Fruit fly (Drosophila melanogaster) whole organism, wandering third instar larva: ENCODE results near the gene FucT6.

Experiments used
- Abd-B ChIP-seq: fragments of >200 bp; optimal IDR thresholded peaks from 2 replicates; lab custom pipeline; 2017; ENCODE audit warnings: missing biosample characterization, missing genetic modification characterization
- CG32264 ChIP-seq: fragments of 200-800 bp; sonication (Bioruptor generic); optimal IDR thresholded peaks from 2 replicates; lab custom pipeline; 2016; ENCODE audit warnings: missing biosample characterization, missing genetic modification characterization
- CrebA ChIP-seq: fragments of 200-800 bp; sonication (Bioruptor generic); optimal IDR thresholded peaks from 2 replicates; lab custom pipeline; 2016; ENCODE audit warnings: missing biosample characterization, mild to moderate bottlenecking, missing genetic modification characterization, borderline replicate concordance
- Dfd ChIP-seq: fragments of >200 bp; optimal IDR thresholded peaks from 2 replicates; lab custom pipeline; 2017; ENCODE audit warnings: missing biosample characterization, missing genetic modification characterization
- HLH106 ChIP-seq: fragments of 200-800 bp; optimal IDR thresholded peaks from 3 replicates; lab custom pipeline; 2019; ENCODE audit warnings: missing biosample characterization, mild to moderate bottlenecking, missing genetic modification characterization, moderate library complexity
- Hr78 ChIP-seq: fragments of >200 bp; optimal IDR thresholded peaks from 2 replicates; lab custom pipeline; 2017; ENCODE audit warnings: missing biosample characterization, missing genetic modification characterization
- Hr83 ChIP-seq: fragments of 200-300 bp; sonication (Bioruptor generic); optimal IDR thresholded peaks from 2 replicates; lab custom pipeline; 2016; ENCODE audit warnings: missing biosample characterization, mild to moderate bottlenecking, missing genetic modification characterization, moderate library complexity; ENCODE audit not compliant: poor library complexity, severe bottlenecking
- Jra ChIP-seq: sonication (Bioruptor generic); optimal IDR thresholded peaks from 2 replicates; lab custom pipeline; 2016; ENCODE audit warnings: missing biosample characterization, missing genetic modification characterization
- Myc ChIP-seq: fragments of >200 bp; optimal IDR thresholded peaks from 2 replicates; lab custom pipeline; 2017
- N ChIP-seq: fragments of >200 bp; optimal IDR thresholded peaks from 2 replicates; lab custom pipeline; 2018; ENCODE audit warnings: missing biosample characterization, missing external identifiers, missing genetic modification characterization
- OdsH ChIP-seq: fragments of 200-800 bp; sonication (Bioruptor generic); optimal IDR thresholded peaks from 2 replicates; lab custom pipeline; 2016; ENCODE audit warnings: missing biosample characterization, mild to moderate bottlenecking, missing genetic modification characterization
- Rel ChIP-seq, 2 experiments: fragments of 200-800 bp; sonication (Bioruptor generic) in 1 of 2; optimal IDR thresholded peaks; 2 replicates in 1 of 2; 3 replicates in 1 of 2; lab custom pipeline; 2016 to 2019; ENCODE audit warnings: mild to moderate bottlenecking in 2 of 2, missing biosample characterization in 2 of 2, missing genetic modification characterization in 2 of 2, moderate library complexity in 1 of 2
- Sp1 ChIP-seq: fragments of 200-800 bp; sonication (Bioruptor generic); optimal IDR thresholded peaks from 3 replicates; lab custom pipeline; 2019; ENCODE audit warnings: missing biosample characterization, mild to moderate bottlenecking, missing genetic modification characterization, moderate library complexity
- Vsx2 ChIP-seq: fragments of 200-300, 225-300 bp; sonication (Bioruptor generic); optimal IDR thresholded peaks from 2 replicates; lab custom pipeline; 2018; ENCODE audit warnings: missing biosample characterization, missing genetic modification characterization; ENCODE audit not compliant: partially characterized antibody
- br ChIP-seq: fragments of 200-800 bp; sonication (Bioruptor generic); optimal IDR thresholded peaks from 2 replicates; lab custom pipeline; 2016; ENCODE audit warnings: missing biosample characterization, missing genetic modification characterization
- dl ChIP-seq, 2 experiments: fragments of 175-275, 200-275 bp in 1 of 2; fragments of 200-275 bp in 1 of 2; sonication (Bioruptor generic); optimal IDR thresholded peaks; lab custom pipeline; 2018; ENCODE audit warnings: mild to moderate bottlenecking in 2 of 2, missing biosample characterization in 2 of 2, missing genetic modification characterization in 2 of 2, moderate library complexity in 2 of 2; ENCODE audit not compliant: partially characterized antibody in 2 of 2, insufficient read depth in 1 of 2
- dsf ChIP-seq: sonication (Bioruptor generic); optimal IDR thresholded peaks from 2 replicates; lab custom pipeline; 2016; ENCODE audit warnings: missing biosample characterization, missing genetic modification characterization, borderline replicate concordance
- foxo ChIP-seq, 2 experiments: fragments of 200-800 bp; sonication (Bioruptor generic); optimal IDR thresholded peaks; 2 replicates in 1 of 2; 3 replicates in 1 of 2; lab custom pipeline; 2016 to 2017; ENCODE audit warnings: missing biosample characterization in 2 of 2, missing genetic modification characterization in 2 of 2
- fru ChIP-seq: fragments of 200-800 bp; sonication (Bioruptor generic); optimal IDR thresholded peaks from 3 replicates; lab custom pipeline; 2016; ENCODE audit warnings: missing biosample characterization, mild to moderate bottlenecking, missing genetic modification characterization
- h ChIP-seq: fragments of 200-800 bp; sonication (Bioruptor generic); optimal IDR thresholded peaks from 3 replicates; lab custom pipeline; 2016; ENCODE audit warnings: missing biosample characterization, mild to moderate bottlenecking, missing genetic modification characterization
- jim ChIP-seq: fragments of 175-275, 200-325 bp; sonication (Bioruptor generic); optimal IDR thresholded peaks from 2 replicates; lab custom pipeline; 2016; ENCODE audit warnings: missing biosample characterization, mild to moderate bottlenecking, missing genetic modification characterization
- pan ChIP-seq: fragments of >200 bp; optimal IDR thresholded peaks from 2 replicates; lab custom pipeline; 2017
- psq ChIP-seq: fragments of 200-800 bp; sonication (Bioruptor generic); optimal IDR thresholded peaks from 3 replicates; lab custom pipeline; 2017; ENCODE audit warnings: missing biosample characterization, mild to moderate bottlenecking, missing genetic modification characterization, moderate library complexity
- rgr ChIP-seq: fragments of 200-800 bp; sonication (Bioruptor generic); optimal IDR thresholded peaks from 3 replicates; lab custom pipeline; 2016; ENCODE audit warnings: missing biosample characterization, mild to moderate bottlenecking, missing genetic modification characterization
- sage ChIP-seq: fragments of 200-800 bp; sonication (Bioruptor generic); optimal IDR thresholded peaks from 2 replicates; lab custom pipeline; 2016; ENCODE audit warnings: missing biosample characterization, mild to moderate bottlenecking, missing genetic modification characterization
- sv ChIP-seq: fragments of 200-800 bp; sonication (Bioruptor generic); optimal IDR thresholded peaks from 3 replicates; lab custom pipeline; 2016; ENCODE audit warnings: missing biosample characterization, missing genetic modification characterization
- woc ChIP-seq: sonication (Bioruptor generic); optimal IDR thresholded peaks from 2 replicates; lab custom pipeline; 2016; ENCODE audit warnings: missing biosample characterization, mild to moderate bottlenecking, missing genetic modification characterization

The FucT6 gene

DNA sequence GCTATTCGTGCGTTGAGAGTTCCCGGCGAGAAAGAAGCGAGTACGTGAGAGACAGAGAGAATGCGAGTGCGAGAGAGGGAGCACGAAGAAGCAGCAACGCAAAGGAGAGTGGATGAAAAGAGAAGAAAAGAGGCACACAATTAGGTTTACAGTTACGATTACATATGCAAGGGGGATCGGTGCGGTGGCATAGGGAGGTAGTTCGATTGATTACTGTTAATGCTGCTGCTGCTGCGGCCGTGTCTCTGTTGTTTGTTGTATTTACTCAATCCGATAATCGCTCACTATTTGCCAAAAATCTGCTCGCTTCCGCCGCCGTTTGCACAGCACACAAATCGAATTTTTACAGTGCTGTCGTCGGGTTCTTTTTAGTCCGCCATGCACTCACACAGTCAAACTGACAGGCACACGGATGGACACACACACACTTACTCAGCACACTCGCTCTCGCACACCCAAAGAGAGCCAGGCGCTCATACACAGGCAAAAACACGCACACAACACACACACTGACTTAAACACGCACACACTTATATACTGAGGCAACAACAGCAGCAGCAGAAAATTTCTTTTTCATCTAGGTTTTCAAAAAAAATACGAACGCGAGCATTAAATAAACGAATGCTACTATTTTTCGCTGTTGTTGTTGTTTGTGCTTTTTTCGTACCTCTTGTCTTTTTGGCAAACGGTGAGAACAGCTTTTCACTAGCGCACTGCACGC lies 4.2 kb upstream of the FucT6 start (continued):
- TF ChIP-seq Hr83 (peak; percentile 47), psq (peak; percentile 91), h (peak; percentile 38), Vsx2 (GFP tag; lab: Kevin White, UChicago) (no peak), Hr78 (GFP tag; lab: Kevin White, UChicago) (peak; percentile 48), woc (no peak)
- TF ChIP-seq, all 38 proteins: peak for 12

DNA sequence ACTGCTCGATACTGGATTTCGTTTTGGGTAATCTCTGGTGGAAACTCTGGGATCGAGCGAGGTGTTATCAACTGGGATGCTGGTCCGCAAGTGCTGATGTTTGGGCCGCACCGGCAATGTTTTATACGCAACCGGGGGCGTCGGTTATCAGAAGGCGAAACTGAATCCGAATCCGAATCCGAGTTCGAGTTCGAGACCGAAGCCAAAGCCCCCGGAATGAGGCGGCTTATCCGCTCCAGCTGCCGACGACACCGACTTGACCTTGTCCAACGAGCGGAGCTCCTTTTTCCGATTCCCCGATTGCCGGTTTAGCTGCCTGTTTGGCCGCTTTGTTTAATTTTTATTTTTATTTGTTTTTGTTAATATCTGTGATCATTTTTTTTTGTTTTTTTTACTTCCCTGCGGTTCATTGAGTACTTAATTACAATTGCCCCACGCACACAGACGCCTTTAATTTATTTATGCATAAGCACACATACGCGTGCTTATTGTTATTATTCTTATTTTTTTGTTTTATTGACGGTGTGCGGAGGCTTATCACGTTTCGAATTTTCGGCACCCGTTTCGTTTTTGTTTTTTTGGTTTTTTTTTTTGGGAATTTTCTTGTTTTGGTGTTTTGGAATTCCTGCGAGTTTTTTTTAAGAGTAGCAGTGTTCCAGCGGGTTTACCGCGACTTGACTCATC lies 4.7 kb downstream of the FucT6 start, which contains the start of gene CG2444:
Gene CG2444, minus strand, starts transcription at position 372 of the 684 bp plus-strand sequence.
- peak; percentile 52 for TF ChIP-seq Sp1
- peak; percentile 7 for TF ChIP-seq sage (GFP tag; lab: Kevin White, UChicago)
- no peak for TF ChIP-seq dsf
- TF ChIP-seq CrebA (GFP tag; lab: Kevin White, UChicago): no peak
- TF ChIP-seq foxo (GFP tag; optimal IDR thresholded peaks at IDR 0.05; lab: Kevin White, UChicago): no peak
- TF ChIP-seq Hr83: no peak
- no peak for TF ChIP-seq OdsH (GFP tag; lab: Kevin White, UChicago)
- TF ChIP-seq Rel (GFP tag; optimal IDR thresholded peaks at IDR 0.05; lab: Kevin White, UChicago): peak; percentile 33
- peak; percentile 48 for TF ChIP-seq Rel (tag; optimal IDR thresholded peaks at IDR 0.05; lab: Kevin White, UChicago)
- no peak for TF ChIP-seq sv (GFP tag; lab: Kevin White, UChicago)

DNA sequence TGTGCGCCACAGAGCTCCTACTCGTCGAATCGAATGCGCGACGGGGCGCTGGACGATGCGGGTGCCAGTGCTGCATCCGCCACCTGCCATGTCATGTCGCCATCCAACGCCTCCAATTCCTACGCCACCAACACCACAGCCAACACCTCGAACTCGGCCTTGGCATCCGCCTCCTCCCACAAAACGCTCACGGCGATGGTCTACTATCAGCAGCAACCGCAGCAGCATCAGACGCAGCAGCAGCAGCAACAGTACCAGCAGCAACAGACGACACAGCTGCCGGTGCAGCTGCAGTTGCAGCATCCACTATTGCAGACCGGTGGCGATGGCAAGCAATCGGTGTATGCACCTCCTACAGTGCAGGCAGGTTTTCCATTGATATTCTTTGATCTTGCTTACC lies 9.0 kb downstream of the FucT6 start:
- TF ChIP-seq Dfd (GFP tag; lab: Kevin White, UChicago) (peak; percentile 85), Hr78 (GFP tag; lab: Kevin White, UChicago) (no peak), dl (GFP tag; optimal IDR thresholded peaks at IDR 0.05; lab: Kevin White, UChicago; ENCODE audit: insufficient read depth in 1 of 2, partially characterized antibody in 2 of 2) (no peak)

DNA sequence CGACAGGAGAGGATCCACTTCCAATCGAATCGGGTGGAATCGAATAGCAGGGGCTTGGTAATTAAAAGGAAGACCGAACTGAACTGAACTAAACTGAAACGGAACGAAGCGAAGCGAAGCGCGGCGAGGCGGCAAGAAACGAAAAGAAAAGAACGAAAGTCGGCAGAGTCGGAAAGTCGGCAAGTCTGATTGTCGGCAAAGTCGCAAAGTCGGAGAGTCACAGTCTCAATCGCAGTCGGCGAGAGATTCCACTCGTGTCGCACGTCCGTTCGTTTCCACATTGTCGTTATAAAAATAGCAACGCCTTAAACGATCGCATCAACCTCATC lies 13.9 kb downstream of the FucT6 start:
- TF ChIP-seq HLH106: no peak
- no peak for TF ChIP-seq Dfd (GFP tag; lab: Kevin White, UChicago)
- TF ChIP-seq h: no peak
- TF ChIP-seq Jra (GFP tag; lab: Kevin White, UChicago): no peak
- TF ChIP-seq OdsH (GFP tag; lab: Kevin White, UChicago): no peak
- TF ChIP-seq Rel (GFP tag; optimal IDR thresholded peaks at IDR 0.05; lab: Kevin White, UChicago): no peak
- TF ChIP-seq Rel (tag; optimal IDR thresholded peaks at IDR 0.05; lab: Kevin White, UChicago): no peak
- no peak for TF ChIP-seq psq
- TF ChIP-seq br (GFP tag; lab: Kevin White, UChicago): no peak
- no peak for TF ChIP-seq dl (GFP tag; optimal IDR thresholded peaks at IDR 0.05; lab: Kevin White, UChicago; ENCODE audit: insufficient read depth in 1 of 2, partially characterized antibody in 2 of 2)
- no peak for TF ChIP-seq dsf

DNA sequence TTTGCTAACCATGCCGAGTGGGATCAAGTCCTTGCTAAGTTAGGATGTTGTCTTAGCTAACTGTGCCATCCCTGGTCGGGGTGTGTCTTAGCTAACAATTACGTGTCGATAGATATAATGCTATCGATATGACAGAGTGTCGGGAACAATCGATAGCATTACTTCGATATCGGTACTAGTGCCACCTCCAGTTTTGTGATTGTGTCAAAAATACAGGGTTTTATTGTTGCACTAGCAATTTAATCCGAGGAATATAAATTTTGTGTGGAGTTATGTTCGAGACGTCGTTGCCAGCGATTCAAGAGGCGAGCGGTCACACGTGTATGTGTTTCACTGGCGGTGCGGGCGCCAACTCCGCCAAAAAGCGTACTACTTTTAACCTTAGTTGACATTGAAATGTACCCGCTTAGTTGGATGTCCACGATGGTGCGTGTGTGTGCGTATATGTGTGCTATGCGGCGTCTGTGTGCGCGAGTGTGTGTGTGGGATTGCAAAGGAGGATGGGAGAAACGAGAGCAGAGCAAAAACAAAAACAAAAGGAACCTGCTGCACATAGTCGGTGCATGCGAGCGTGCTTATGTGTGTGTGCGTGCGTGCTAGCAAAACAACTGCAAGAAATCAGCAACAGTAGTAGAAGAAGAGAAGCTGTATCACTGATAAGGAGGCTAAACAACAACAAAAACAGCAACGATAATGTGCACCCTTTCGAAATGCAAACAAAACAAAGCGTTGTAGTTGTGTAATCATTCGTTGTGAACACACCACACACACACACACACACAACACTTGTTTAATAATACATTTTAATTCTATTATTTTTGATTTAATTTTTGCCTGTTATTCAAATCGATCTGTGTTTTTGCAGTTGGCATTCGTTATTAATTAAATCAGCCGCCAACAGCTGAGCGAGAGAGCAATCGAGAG lies 14.5 kb downstream of the FucT6 start, which contains the start of gene PhKgamma:
Gene PhKgamma, plus strand, starts transcription at position 179 of the 924 bp plus-strand sequence.
- TF ChIP-seq foxo (GFP tag; optimal IDR thresholded peaks at IDR 0.05; lab: Kevin White, UChicago) (peak in 1 of 2 experiments; percentile 44), jim (GFP tag; lab: Kevin White, UChicago) (no peak), HLH106 (peak; percentile 20), sv (GFP tag; lab: Kevin White, UChicago) (no peak), Abd-B (GFP tag; lab: Kevin White, UChicago) (no peak), dl (GFP tag; optimal IDR thresholded peaks at IDR 0.05; lab: Kevin White, UChicago; ENCODE audit: insufficient read depth in 1 of 2, partially characterized antibody in 2 of 2) (no peak), psq (peak; percentile 61), h (peak; percentile 35), CG32264 (GFP tag; lab: Kevin White, UChicago) (no peak), OdsH (GFP tag; lab: Kevin White, UChicago) (peak; percentile 25), fru (GFP tag; lab: Kevin White, UChicago) (peak; percentile 23), rgr (GFP tag; lab: Kevin White, UChicago) (peak; percentile 46), Myc (lab: Kevin White, UChicago) (peak; percentile 16), Rel (GFP tag; optimal IDR thresholded peaks at IDR 0.05; lab: Kevin White, UChicago) (no peak), Rel (tag; optimal IDR thresholded peaks at IDR 0.05; lab: Kevin White, UChicago) (peak; percentile 44), Hr83 (peak; percentile 52), N (peak; percentile 19), pan (no peak), Sp1 (peak; percentile 21)
